Worm (Caenorhabditis elegans): ENCODE data around the gene F19B10.5.

DNA sequence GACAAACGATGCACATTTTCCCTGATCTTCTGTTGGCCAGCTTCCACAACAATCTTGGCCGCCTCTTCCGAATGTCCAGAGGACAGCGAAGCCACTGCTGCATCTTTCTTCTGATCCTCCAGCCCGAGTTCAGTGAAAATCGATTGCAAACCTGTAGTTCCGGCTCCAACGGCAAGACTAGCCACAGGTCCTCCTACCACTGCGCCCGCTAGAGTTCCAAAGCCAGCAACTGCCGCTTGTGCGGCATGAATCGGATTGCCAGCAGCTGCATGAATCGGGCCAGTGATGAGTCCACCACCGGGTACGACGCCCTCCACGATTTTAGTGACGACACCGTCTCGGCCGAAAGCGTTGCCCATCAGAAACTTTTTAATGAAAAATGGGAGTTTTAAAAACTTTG, 32.9 kb downstream of the F19B10.5 start, which contains the start of gene ifas-1:
- TF ChIP-seq F57A8.1 (GFP tag; optimal IDR thresholded peaks at IDR 0.05), result no peak
- TF ChIP-seq snpc-4 (GFP tag; optimal IDR thresholded peaks at IDR 0.05), result no peak
- no peak for TF ChIP-seq snpc-4 (tag; optimal IDR thresholded peaks at IDR 0.05)
- TF ChIP-seq madf-8 (GFP tag; conservative IDR thresholded peaks at IDR 0.05), result no peak
- no peak for TF ChIP-seq sea-2 (GFP tag; IDR thresholded peaks at IDR 0.05)
- TF ChIP-seq ama-1 (optimal IDR thresholded peaks at IDR 0.05), result no peak
- TF ChIP-seq ama-1 (GFP tag; optimal IDR thresholded peaks at IDR 0.05), result no peak
